Worm (Caenorhabditis elegans): Measurements from ENCODE around the gene Y43F8B.1.

Y43F8B.1 gene

DNA sequence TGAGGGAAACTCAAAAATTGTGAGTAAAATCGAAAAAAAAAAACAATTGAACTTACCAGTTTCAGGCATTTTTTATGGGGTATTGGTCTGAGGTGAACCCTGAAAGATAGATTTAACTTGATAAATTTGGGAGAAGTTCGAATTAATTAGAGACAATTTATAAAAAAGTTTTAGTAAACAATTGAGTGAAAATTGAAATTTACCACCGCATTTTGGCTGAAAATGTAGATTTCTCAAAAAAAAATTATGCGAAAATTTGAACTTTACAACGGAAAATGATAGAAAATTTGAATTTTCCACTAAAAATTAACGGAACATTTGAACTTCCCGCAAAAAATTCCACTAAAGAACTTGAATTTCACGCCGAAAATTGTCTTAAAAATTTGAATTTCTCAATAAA lies at the start of gene Y43F8B.1:
Y43F8B.1 (minus strand) TSS at position 101 of the 400 bp plus-strand sequence.
- TF ChIP-seq pha-4 (tag; optimal IDR thresholded peaks at IDR 0.05) (no peak), zag-1 (tag; optimal IDR thresholded peaks at IDR 0.05) (no peak), ama-1 (optimal IDR thresholded peaks at IDR 0.05) (no peak), elt-1 (tag; optimal IDR thresholded peaks at IDR 0.05) (no peak), fos-1 (tag; optimal IDR thresholded peaks at IDR 0.05) (no peak), elt-3 (tag; optimal IDR thresholded peaks at IDR 0.05) (no peak), nhr-76 (tag; optimal IDR thresholded peaks at IDR 0.05) (no peak), daf-12 (tag; optimal IDR thresholded peaks at IDR 0.05) (no peak), eor-1 (tag; optimal IDR thresholded peaks at IDR 0.05) (no peak), nfya-1 (tag; optimal IDR thresholded peaks at IDR 0.05; ENCODE audit: insufficient read depth) (no peak), ztf-4 (tag; optimal IDR thresholded peaks at IDR 0.05) (no peak), lsy-12 (tag; optimal IDR thresholded peaks at IDR 0.05) (no peak), sea-2 (GFP tag; optimal IDR thresholded peaks at IDR 0.05) (no peak), nhr-43 (tag; optimal IDR thresholded peaks at IDR 0.05; ENCODE audit: poor library complexity, severe bottlenecking) (no peak)

DNA sequence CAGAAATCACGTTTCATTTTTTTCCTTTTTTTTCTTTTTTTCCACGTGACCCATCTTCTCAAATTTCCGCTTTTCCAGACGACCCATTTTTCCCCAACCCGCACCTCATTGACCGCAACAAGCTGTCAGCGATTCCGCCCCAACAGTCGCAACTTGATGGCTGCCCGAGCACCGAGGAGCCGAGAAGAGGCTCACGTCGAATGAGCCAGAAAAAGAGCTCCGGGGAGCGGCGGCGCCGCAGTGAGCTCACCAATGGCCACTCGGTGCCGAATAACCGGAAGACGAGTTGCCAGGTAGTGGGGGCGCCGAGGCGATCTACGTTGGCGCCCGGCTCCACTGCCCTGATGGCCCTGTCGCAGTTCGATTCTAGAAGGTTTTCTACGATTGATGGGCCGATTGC lies 44.8 kb upstream of the Y43F8B.1 start:
- TF ChIP-seq mdl-1 (tag; optimal IDR thresholded peaks at IDR 0.05) = no peak

DNA sequence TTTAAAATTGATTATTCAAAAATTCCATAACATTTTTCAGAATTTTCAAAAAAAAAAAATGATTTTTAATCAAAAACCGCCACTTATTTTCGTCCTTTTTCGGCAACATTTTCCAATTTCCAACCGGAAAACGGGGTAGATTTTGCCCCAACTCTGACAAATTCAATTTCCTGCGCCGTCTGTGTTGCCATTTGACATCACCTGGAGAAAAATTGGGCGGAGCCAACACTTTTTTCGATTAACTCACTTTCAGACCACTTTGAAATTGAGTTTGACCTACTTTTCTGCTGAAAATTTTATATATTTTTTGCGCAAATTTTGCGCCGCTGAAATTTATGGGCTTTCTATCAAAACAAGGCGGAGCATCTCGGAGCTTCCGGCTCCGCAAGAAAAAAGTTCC lies 36.3 kb upstream of the Y43F8B.1 start:
- no peak for TF ChIP-seq nfya-1 (tag; optimal IDR thresholded peaks at IDR 0.05; ENCODE audit: insufficient read depth)
- no peak for TF ChIP-seq lin-15B (tag; optimal IDR thresholded peaks at IDR 0.05)
- no peak for TF ChIP-seq tbx-2 (tag; optimal IDR thresholded peaks at IDR 0.05)
- no peak for TF ChIP-seq sea-2 (GFP tag; optimal IDR thresholded peaks at IDR 0.05)
- TF ChIP-seq egl-5 (tag; optimal IDR thresholded peaks at IDR 0.05) = no peak
- TF ChIP-seq nhr-67 (tag; optimal IDR thresholded peaks at IDR 0.05) = no peak
- no peak for TF ChIP-seq pha-4 (tag; optimal IDR thresholded peaks at IDR 0.05)
- TF ChIP-seq R02D3.7 (tag; optimal IDR thresholded peaks at IDR 0.05) = no peak
- no peak for TF ChIP-seq ceh-28 (tag; optimal IDR thresholded peaks at IDR 0.05)

DNA sequence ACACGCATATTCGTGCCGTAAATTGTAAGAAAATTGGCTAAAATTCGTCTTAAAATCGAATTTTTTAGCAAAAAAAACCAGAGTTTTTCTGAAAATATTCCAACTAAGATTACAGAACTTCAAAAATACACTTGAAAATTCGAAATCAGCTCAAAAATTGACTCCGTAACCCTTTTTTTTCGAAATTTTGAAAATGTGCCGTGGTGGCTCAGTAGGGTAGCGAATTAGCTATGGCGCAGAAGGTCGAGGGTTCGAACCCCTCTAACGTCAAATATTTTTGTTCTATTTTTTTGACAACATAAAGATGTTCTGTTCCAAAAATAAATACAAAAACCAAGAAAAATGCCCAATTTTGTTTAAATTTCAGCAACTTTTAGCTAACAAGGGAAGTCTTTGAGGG lies 33.5 kb upstream of the Y43F8B.1 start:
- TF ChIP-seq nhr-76 (tag; optimal IDR thresholded peaks at IDR 0.05) (no peak), jun-1 (tag; optimal IDR thresholded peaks at IDR 0.05) (no peak), lin-15B (tag; optimal IDR thresholded peaks at IDR 0.05) (no peak), skn-1 (tag; optimal IDR thresholded peaks at IDR 0.05) (no peak), nfya-1 (tag; optimal IDR thresholded peaks at IDR 0.05; ENCODE audit: insufficient read depth) (no peak)

DNA sequence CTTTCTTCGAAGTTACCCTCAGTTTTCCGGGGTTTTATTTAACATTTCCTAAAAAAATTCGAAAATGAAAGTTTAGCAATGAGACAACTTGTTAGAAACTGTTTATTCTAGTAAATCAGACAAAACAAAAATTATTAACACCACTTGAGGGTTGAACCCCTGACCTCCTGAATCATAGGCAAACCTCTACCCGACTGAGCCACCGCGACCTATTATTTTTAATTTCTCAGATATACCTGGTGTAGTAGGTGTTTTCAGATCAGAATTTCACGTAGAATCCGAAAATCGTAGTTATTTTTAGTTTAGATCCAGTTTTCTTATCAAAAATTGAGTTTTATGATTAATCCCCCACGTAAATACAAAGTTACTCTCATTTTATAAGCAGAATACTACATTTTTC lies 24.1 kb upstream of the Y43F8B.1 start:
- no peak for TF ChIP-seq sea-2 (GFP tag; optimal IDR thresholded peaks at IDR 0.05)

DNA sequence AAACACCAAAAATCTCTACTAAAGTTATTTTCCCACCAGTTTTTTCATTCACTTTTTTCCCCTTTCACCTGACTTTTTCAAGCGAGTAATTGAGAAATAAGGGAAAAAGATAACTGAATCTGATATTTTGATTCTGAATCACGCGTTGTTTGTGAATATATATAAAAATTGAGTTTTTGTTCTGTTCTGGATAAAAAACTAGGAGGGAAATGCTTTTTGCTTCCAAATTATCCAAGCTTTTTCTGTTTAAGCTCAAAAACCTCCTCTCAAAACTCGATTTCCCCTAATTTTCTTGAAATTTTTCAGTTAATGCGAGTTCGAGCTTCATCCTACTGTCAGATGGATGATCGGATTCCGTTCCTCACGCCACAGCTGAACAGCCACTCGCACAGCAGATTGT lies 19.1 kb upstream of the Y43F8B.1 start, which contains the start of gene kcnl-1:
kcnl-1 (plus strand) TSS at position 301 of the 400 bp plus-strand sequence.
- no peak for TF ChIP-seq nhr-43 (tag; optimal IDR thresholded peaks at IDR 0.05; ENCODE audit: poor library complexity, severe bottlenecking)
- no peak for TF ChIP-seq elt-3 (tag; optimal IDR thresholded peaks at IDR 0.05)
- TF ChIP-seq mdl-1 (tag; optimal IDR thresholded peaks at IDR 0.05) = no peak
- no peak for TF ChIP-seq nhr-25 (tag; optimal IDR thresholded peaks at IDR 0.05)
- TF ChIP-seq nhr-28 (tag; optimal IDR thresholded peaks at IDR 0.05) = no peak
- no peak for TF ChIP-seq ZK546.5 (tag; optimal IDR thresholded peaks at IDR 0.05)
- TF ChIP-seq unc-39 (tag; optimal IDR thresholded peaks at IDR 0.05) = no peak
- no peak for TF ChIP-seq ztf-4 (tag; optimal IDR thresholded peaks at IDR 0.05)
- no peak for TF ChIP-seq elt-1 (tag; optimal IDR thresholded peaks at IDR 0.05)
- TF ChIP-seq ztf-11 (tag; optimal IDR thresholded peaks at IDR 0.05) = no peak
- no peak for TF ChIP-seq fos-1 (tag; optimal IDR thresholded peaks at IDR 0.05)
- TF ChIP-seq nfya-1 (tag; optimal IDR thresholded peaks at IDR 0.05; ENCODE audit: insufficient read depth) = no peak
- TF ChIP-seq fkh-2 (tag; optimal IDR thresholded peaks at IDR 0.05) = no peak
- no peak for TF ChIP-seq mml-1 (tag; optimal IDR thresholded peaks at IDR 0.05)
- TF ChIP-seq egl-27 (tag; optimal IDR thresholded peaks at IDR 0.05) = no peak
- TF ChIP-seq lin-15B (tag; optimal IDR thresholded peaks at IDR 0.05) = no peak
- no peak for TF ChIP-seq jun-1 (tag; optimal IDR thresholded peaks at IDR 0.05)

Measured in whole organism, L3 larva.